Fruit fly (Drosophila melanogaster) ovary, adult (tissue): ENCODE measurements around the gene CG44088.

Source experiments
- CG17801 ChIP-seq: fragments of 200-800 bp; optimal IDR thresholded peaks from 2 replicates; lab custom pipeline; 2019; ENCODE audit warnings: missing biosample characterization, mild to moderate bottlenecking, missing genetic modification characterization, moderate library complexity; ENCODE audit not compliant: partially characterized antibody

CG44088 gene

DNA sequence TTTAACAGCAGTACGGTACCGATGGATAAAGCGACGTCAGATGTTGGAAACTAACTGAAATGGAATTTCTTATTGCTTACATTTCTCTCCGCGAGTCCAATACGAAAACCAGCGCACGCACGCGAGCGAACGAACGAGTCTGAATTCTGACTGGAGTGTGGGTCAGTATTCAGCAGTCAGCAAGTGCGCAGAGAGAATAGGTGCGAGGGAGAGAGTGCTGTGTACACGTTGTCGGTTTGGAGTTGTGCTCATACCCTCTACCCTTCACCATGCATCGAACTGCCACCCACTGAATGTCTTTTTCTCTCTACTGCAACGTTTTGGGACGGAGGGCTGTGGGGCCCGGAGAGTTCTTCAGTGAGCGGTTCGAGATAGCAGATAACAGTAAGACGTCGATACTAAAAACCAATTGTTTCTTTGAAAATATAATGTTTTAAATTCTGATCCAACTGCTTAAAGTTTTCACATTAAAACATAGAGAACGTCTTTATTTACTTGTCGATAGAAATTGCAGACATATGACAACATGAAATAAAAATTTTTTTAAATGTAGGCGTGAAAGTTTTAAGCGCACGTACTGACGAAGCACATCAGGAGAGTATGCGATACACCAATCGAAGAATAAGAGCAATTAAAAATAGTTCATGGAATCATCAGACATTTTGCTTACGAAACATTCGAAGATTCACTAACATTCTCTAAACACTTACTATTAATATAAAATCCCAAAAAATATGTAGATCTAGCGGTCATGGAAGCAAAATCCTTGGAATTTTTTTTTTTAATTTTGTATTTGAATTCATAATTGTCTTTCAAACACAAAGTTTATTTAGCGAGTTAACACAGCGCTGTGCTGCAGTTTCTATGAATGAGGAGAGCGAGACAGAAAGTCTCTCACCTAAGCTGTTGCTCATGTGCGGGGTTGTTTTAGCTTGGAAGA is 35.1 kb downstream of the CG44088 start:
- TF ChIP-seq CG17801 (GFP tag; lab: Kevin White, UChicago): peak; percentile 34

DNA sequence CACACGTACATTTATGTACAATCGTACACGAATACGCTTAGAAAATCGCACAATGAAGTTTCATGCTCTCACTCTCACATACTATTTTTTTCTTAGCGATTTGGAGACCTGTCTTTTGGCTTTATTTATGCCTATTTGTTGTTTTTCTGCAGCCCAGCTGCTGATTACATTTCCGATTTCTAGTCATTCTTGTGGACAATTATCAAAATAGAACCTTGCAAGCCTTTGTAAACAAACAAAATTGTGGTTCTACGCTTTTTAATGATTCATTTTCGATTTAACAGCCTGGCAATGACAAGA is 35.7 kb downstream of the CG44088 start:
- no peak for TF ChIP-seq CG17801 (GFP tag; lab: Kevin White, UChicago)

DNA sequence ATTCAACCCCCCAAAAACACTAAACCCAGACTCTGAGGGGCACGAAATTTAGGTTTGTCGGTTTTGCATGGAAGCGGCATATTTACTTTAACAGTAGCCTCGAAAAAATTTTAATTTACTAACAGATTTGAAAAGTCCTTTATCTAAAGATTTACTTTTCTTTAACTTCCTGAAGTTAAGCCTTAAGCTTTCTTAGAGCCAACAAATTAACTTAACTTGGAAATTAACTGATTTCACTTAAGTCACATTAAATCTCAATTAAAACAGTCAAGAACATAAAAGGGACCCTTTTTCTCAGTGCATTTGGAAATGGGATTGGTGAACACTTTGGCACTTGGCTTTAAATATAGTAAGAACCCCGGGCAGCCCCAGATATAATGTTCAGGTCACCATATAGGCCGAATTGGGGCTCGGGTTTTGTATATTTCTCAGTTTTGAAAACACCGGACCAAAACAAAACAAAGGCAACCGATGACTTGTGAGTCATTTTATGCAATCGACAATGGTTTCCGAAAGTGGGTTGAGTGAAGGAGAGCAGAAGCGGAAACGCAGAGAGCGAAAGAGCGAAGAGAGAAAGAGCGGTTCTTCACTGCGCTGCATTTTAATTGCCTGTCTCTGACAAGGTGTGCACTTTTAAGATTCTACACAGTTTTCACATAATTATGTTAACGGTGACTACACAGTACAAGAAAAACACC is 36.2 kb downstream of the CG44088 start:
- TF ChIP-seq CG17801 (GFP tag; lab: Kevin White, UChicago): no peak

DNA sequence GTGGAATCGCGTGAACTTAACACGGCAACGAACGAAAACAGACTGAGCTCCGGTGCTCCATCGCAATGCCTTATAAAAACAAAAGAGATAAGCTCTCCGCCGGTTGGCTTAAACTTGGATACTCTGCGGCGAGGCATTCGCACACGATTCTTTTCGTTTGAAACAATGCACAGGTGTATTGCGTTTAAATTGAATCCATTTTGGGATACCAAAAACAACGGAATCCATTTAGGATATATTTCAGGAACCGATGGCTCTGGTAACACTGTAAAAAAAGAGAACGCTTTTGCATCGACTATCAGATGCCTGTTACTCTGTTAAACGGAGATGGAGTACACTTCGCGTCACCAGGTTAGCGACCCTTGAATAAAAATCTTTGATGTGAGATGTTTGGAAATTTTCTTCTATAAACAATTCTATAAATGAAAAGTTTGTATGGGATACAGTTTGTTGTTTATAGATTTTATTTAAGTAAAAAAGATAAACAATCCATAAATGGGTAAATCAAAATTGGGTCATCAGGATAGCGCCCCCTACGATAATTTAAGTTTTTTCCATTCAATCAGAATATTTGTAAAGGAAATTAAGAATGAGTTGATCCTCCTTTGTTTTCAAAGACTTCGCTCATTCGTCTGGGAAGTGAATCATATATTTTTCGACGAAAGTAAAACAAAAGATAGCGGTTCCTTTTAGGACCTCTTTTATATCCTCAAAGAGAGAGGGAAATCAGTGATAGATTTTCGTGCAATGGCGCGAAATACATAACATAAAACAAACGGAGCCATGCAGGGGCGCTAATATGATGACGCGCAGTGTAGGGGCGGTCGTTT is 42.8 kb downstream of the CG44088 start, which contains the start of gene Nep2:
Gene Nep2 (minus strand): TSS at position 51 of the 830 bp plus-strand sequence.
- no peak for TF ChIP-seq CG17801 (GFP tag; lab: Kevin White, UChicago)

DNA sequence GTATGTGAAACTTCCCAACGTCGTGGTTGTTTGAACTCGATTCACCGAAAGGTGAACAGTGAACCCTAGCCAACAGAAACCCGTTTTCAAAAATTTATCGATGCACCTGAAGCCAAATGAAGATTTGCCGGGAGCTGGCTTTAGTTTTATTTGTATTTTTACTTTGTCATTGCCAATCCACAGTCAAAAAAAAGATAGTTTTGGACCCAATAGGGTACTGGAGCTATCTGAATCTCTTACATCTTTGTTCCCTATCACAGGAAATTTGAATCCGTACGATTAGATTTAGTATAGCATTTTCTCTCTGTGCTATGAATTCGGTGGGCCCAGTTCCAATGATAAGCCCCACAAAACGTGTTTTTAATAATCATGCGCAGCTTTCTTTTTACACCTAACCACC is 43.8 kb downstream of the CG44088 start:
- no peak for TF ChIP-seq CG17801 (GFP tag; lab: Kevin White, UChicago)

DNA sequence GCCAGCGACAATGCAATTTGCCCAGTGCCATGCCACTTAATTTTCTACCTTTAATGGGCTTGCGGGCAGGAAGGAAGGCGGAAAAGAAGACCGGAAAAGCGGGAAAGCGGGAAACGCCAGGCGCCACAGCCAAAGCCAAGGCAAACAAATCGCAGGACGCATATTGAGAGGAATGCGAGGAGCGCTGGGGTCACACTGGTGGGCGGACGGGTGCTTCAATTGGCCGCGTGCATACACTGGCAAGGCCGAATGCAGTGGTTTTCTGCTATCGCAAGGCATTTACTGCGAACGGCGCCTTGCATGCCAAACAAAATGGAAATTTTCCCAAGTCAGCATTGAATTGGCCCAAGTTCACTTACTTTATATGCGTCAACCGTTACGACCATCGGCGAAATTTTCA is 46.4 kb downstream of the CG44088 start:
- no peak for TF ChIP-seq CG17801 (GFP tag; lab: Kevin White, UChicago)

DNA sequence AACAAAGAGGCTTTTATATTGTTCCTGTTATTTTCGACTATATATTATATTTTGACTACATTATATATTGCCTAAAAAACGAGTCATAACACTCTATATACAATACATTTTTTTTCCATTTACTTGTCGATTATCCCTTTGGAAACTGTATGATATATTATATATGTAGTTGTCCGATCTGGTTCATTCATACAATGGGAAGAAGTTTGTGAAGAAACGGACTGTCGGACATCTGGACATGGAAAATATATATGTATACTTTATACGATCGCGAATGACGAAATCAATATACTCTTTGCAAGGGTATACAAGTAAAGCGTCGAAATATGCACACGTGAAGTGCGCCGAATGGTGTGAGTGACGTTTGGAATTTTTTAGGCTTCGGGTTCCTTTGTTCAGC is 48.1 kb downstream of the CG44088 start:
- TF ChIP-seq CG17801 (GFP tag; lab: Kevin White, UChicago): no peak

DNA sequence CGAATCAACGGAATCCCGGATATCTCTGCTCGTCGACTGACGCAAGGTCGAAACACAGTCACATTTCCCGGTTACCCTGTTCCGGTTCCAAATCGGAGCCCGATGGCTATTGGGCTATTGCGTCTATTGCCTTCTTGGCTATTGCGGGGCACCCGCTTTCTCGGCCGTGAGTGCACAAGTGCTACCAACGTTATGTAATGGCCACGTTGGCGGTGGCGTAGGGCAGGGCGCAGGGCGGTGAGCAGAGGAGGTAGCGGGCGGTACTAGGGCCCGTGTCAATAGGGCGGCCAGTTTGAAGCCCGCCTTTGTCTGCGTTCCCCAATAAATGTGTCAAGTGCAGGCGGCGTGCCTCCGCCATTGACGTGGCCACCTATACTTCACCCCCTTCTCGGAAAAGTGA is 48.6 kb downstream of the CG44088 start:
- no peak for TF ChIP-seq CG17801 (GFP tag; lab: Kevin White, UChicago)

DNA sequence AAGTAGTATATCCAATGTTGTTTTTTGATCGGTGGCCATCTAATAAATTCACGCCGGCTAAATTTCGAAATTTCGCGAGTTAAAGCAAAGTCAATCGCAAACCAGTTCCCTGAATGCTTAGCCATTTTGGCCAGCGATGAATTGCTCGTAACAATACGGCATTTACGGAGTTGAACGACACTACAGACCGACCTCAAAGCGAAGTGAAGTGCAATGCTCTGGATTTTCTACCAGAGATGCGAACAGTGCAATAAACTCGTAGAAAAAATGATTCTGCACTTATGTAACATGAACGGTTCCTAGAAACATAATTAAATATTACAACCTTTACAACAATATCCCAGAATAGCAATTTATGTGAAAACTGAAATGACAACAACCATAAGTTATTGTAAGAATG is 49.5 kb downstream of the CG44088 start:
- TF ChIP-seq CG17801 (GFP tag; lab: Kevin White, UChicago): no peak
